Fruit fly (Drosophila melanogaster) whole organism, embryonic: ENCODE measurements around the gene cort.

Source experiments
- Ada2b ChIP-seq: fragments of 200-800 bp; sonication (Bioruptor generic); IDR thresholded peaks from 2 replicates; pipeline ENCODE4 v1.3.6; 2022; ENCODE audit warnings: missing biosample characterization, missing genetic modification characterization
- Atf-2 ChIP-seq: fragments of 200-800 bp; sonication (Bioruptor generic); optimal IDR thresholded peaks from 2 replicates; lab custom pipeline; 2016; ENCODE audit warnings: missing biosample characterization, missing genetic modification characterization
- Atf6 ChIP-seq: fragments of 200-800 bp; sonication (Bioruptor generic); IDR thresholded peaks from 2 replicates; pipeline ENCODE4 v1.3.6; 2022; ENCODE audit warnings: missing biosample characterization, missing genetic modification characterization
- Bgb ChIP-seq: fragments of 200-800 bp; sonication (Bioruptor generic); IDR thresholded peaks from 2 replicates; pipeline ENCODE4 v1.3.6; 2022; ENCODE audit warnings: missing biosample characterization, missing genetic modification characterization; ENCODE audit not compliant: partially characterized antibody
- CG11504 ChIP-seq: fragments of 200-800 bp; sonication (Bioruptor generic); optimal IDR thresholded peaks from 3 replicates; lab custom pipeline; 2019; ENCODE audit warnings: missing biosample characterization, mild to moderate bottlenecking, missing genetic modification characterization, moderate library complexity
- CG12219 ChIP-seq: fragments of 200-800 bp; sonication (Bioruptor generic); optimal IDR thresholded peaks from 3 replicates; lab custom pipeline; 2018; ENCODE audit warnings: missing biosample characterization, mild to moderate bottlenecking, missing genetic modification characterization
- CG12659 ChIP-seq: fragments of 200-800 bp; sonication (Bioruptor generic); optimal IDR thresholded peaks from 3 replicates; lab custom pipeline; 2017; ENCODE audit warnings: mild to moderate bottlenecking, missing biosample characterization, missing genetic modification reagents, missing genetic modification characterization
- CG13624 ChIP-seq: fragments of 200-800 bp; sonication (Bioruptor generic); optimal IDR thresholded peaks from 2 replicates; lab custom pipeline; 2016; ENCODE audit warnings: missing biosample characterization, missing genetic modification characterization
- CG14014 ChIP-seq: fragments of 200-800 bp; sonication (Bioruptor generic); IDR thresholded peaks from 2 replicates; pipeline ENCODE4 v1.3.6; 2022; ENCODE audit warnings: missing biosample characterization, missing genetic modification characterization
- CG14860 ChIP-seq: fragments of 200-800 bp; sonication (Bioruptor generic); IDR thresholded peaks from 3 replicates; pipeline ENCODE4 v1.3.6; 2022; ENCODE audit warnings: missing biosample characterization, missing genetic modification characterization; ENCODE audit not compliant: partially characterized antibody
- CG1529 ChIP-seq: fragments of 200-800 bp; sonication (Bioruptor generic); optimal IDR thresholded peaks from 3 replicates; lab custom pipeline; 2018; ENCODE audit warnings: missing biosample characterization, missing genetic modification characterization
- CG15601 ChIP-seq: fragments of 200-800 bp; sonication (Bioruptor generic); optimal IDR thresholded peaks from 3 replicates; lab custom pipeline; 2019; ENCODE audit warnings: missing biosample characterization, mild to moderate bottlenecking, missing genetic modification characterization, moderate library complexity
- CG16779 ChIP-seq: fragments of 200-800 bp; sonication (Bioruptor generic); IDR thresholded peaks from 2 replicates; pipeline ENCODE4 v1.3.6; 2022; ENCODE audit warnings: missing biosample characterization, missing genetic modification characterization
- CG17328 ChIP-seq: fragments of 200-800 bp; sonication (Bioruptor generic); IDR thresholded peaks from 2 replicates; pipeline ENCODE4 v1.3.6; 2022; ENCODE audit warnings: missing biosample characterization, missing genetic modification characterization
- CG17612 ChIP-seq: fragments of 200-800 bp; sonication (Bioruptor generic); IDR thresholded peaks from 2 replicates; pipeline ENCODE4 v1.3.6; 2022; ENCODE audit warnings: missing biosample characterization, missing genetic modification characterization
- CG2678 ChIP-seq: fragments of 200-800 bp; sonication (Bioruptor generic); optimal IDR thresholded peaks from 3 replicates; lab custom pipeline; 2019; ENCODE audit warnings: missing biosample characterization, mild to moderate bottlenecking, missing genetic modification characterization, moderate library complexity
- CG30431 ChIP-seq: fragments of 200-800 bp; sonication (Bioruptor generic); optimal IDR thresholded peaks from 2 replicates; lab custom pipeline; 2017; ENCODE audit warnings: missing biosample characterization, missing genetic modification characterization
- CG33213 ChIP-seq: fragments of 200-800 bp; sonication (Bioruptor generic); optimal IDR thresholded peaks from 3 replicates; lab custom pipeline; 2016; ENCODE audit warnings: missing biosample characterization, missing genetic modification characterization
- CG9215 ChIP-seq: fragments of 200-800 bp; sonication (Bioruptor generic); IDR thresholded peaks from 2 replicates; pipeline ENCODE4 v1.3.6; 2022; ENCODE audit warnings: missing biosample characterization, missing genetic modification characterization
- Dad ChIP-seq: fragments of 200-800 bp; sonication (Bioruptor generic); optimal IDR thresholded peaks from 3 replicates; lab custom pipeline; 2016; ENCODE audit warnings: missing biosample characterization, missing genetic modification characterization
- Ets97D ChIP-seq: fragments of 200-800 bp; sonication (Bioruptor generic); optimal IDR thresholded peaks from 3 replicates; lab custom pipeline; 2016; ENCODE audit warnings: missing biosample characterization, missing genetic modification characterization
- Fer2 ChIP-seq: fragments of 200-800 bp; sonication (Bioruptor generic); optimal IDR thresholded peaks from 2 replicates; lab custom pipeline; 2018; ENCODE audit warnings: missing biosample characterization, mild to moderate bottlenecking, missing genetic modification characterization, moderate library complexity
- Gsc ChIP-seq: fragments of 200-800 bp; sonication (Bioruptor generic); IDR thresholded peaks from 2 replicates; pipeline ENCODE4 v1.3.6; 2022; ENCODE audit warnings: missing biosample characterization, missing genetic modification characterization
- NC2α ChIP-seq: fragments of 200-800 bp; sonication (Bioruptor generic); optimal IDR thresholded peaks from 2 replicates; lab custom pipeline; 2016; ENCODE audit warnings: missing biosample characterization, missing genetic modification characterization
- PHDP ChIP-seq: fragments of 200-800 bp; sonication (Bioruptor generic); optimal IDR thresholded peaks from 3 replicates; lab custom pipeline; 2018; ENCODE audit warnings: missing biosample characterization, mild to moderate bottlenecking, missing genetic modification characterization, moderate library complexity
- Pdp1 ChIP-seq, 2 experiments: fragments of 200-800 bp; sonication (Bioruptor generic); optimal IDR thresholded peaks; 3 replicates each; lab custom pipeline; 2016; ENCODE audit warnings: missing biosample characterization in 2 of 2, missing genetic modification characterization in 2 of 2, mild to moderate bottlenecking in 1 of 2, moderate library complexity in 1 of 2
- Ssrp ChIP-seq: fragments of 200-800 bp; sonication (Bioruptor generic); optimal IDR thresholded peaks from 2 replicates; lab custom pipeline; 2018; ENCODE audit warnings: missing biosample characterization, mild to moderate bottlenecking, missing genetic modification characterization, moderate library complexity
- abd-A ChIP-seq: fragments of 200-800 bp; sonication (Bioruptor generic); optimal IDR thresholded peaks from 3 replicates; lab custom pipeline; 2019; ENCODE audit warnings: missing biosample characterization, mild to moderate bottlenecking, missing genetic modification characterization, moderate library complexity
- ac ChIP-seq: fragments of 200-800 bp; sonication (Bioruptor generic); optimal IDR thresholded peaks from 3 replicates; lab custom pipeline; 2017; ENCODE audit warnings: missing biosample characterization, mild to moderate bottlenecking, missing genetic modification characterization
- al ChIP-seq: fragments of 200-800 bp; sonication (Bioruptor generic); IDR thresholded peaks from 2 replicates; pipeline ENCODE4 v1.3.6; 2022; ENCODE audit warnings: missing biosample characterization, missing genetic modification characterization
- az2 ChIP-seq: fragments of 200-800 bp; sonication (Bioruptor generic); optimal IDR thresholded peaks from 3 replicates; lab custom pipeline; 2016; ENCODE audit warnings: missing biosample characterization, missing genetic modification characterization
- caup ChIP-seq: fragments of 200-800 bp; sonication (Bioruptor generic); optimal IDR thresholded peaks from 3 replicates; lab custom pipeline; 2017; ENCODE audit warnings: missing biosample characterization, mild to moderate bottlenecking, missing genetic modification characterization, moderate library complexity; ENCODE audit not compliant: severe bottlenecking
- disco-r ChIP-seq: fragments of 200-800 bp; sonication (Bioruptor generic); optimal IDR thresholded peaks from 2 replicates; lab custom pipeline; 2016; ENCODE audit warnings: missing biosample characterization, missing genetic modification characterization
- dmrt99B ChIP-seq: fragments of 200-800 bp; sonication (Bioruptor generic); optimal IDR thresholded peaks from 2 replicates; lab custom pipeline; 2018; ENCODE audit warnings: missing biosample characterization, mild to moderate bottlenecking, missing genetic modification characterization, moderate library complexity
- dysf ChIP-seq: fragments of 200-800 bp; sonication (Bioruptor generic); IDR thresholded peaks from 3 replicates; pipeline ENCODE4 v1.3.6; 2022; ENCODE audit warnings: missing biosample characterization, missing genetic modification characterization
- eve ChIP-seq, 2 experiments: fragments of >200 bp; optimal IDR thresholded peaks; 2 replicates each; lab custom pipeline; 2017; ENCODE audit warnings: missing biosample characterization in 2 of 2, missing genetic modification characterization in 2 of 2
- gcm ChIP-seq: fragments of 200-800 bp; sonication (Bioruptor generic); optimal IDR thresholded peaks from 2 replicates; lab custom pipeline; 2019; ENCODE audit warnings: missing biosample characterization, mild to moderate bottlenecking, missing genetic modification characterization, moderate library complexity
- gfzf ChIP-seq: fragments of 200-800 bp; sonication (Bioruptor generic); optimal IDR thresholded peaks from 2 replicates; lab custom pipeline; 2016; ENCODE audit warnings: missing biosample characterization, mild to moderate bottlenecking, missing genetic modification characterization, moderate library complexity
- kay ChIP-seq: fragments of 200-800 bp; sonication (Bioruptor generic); optimal IDR thresholded peaks from 2 replicates; lab custom pipeline; 2016; ENCODE audit warnings: missing biosample characterization, missing genetic modification characterization
- klu ChIP-seq: fragments of 200-800 bp; sonication (Bioruptor generic); IDR thresholded peaks from 2 replicates; pipeline ENCODE4 v1.3.6; 2022; ENCODE audit warnings: missing biosample characterization, missing genetic modification characterization
- luna ChIP-seq: fragments of 200-800 bp; sonication (Bioruptor generic); optimal IDR thresholded peaks from 2 replicates; lab custom pipeline; 2016; ENCODE audit warnings: missing biosample characterization, missing genetic modification characterization
- nmo ChIP-seq: fragments of 200-800 bp; sonication (Bioruptor generic); optimal IDR thresholded peaks from 2 replicates; lab custom pipeline; 2018; ENCODE audit warnings: missing biosample characterization, mild to moderate bottlenecking, missing genetic modification characterization, moderate library complexity
- peb ChIP-seq: fragments of 200-800 bp; sonication (Bioruptor generic); IDR thresholded peaks from 2 replicates; pipeline ENCODE4 v1.3.6; 2022; ENCODE audit warnings: missing biosample characterization, missing genetic modification characterization
- slp2 ChIP-seq: fragments of 200-800 bp; sonication (Bioruptor generic); optimal IDR thresholded peaks from 2 replicates; lab custom pipeline; 2016; ENCODE audit warnings: missing biosample characterization, missing genetic modification characterization
- sna ChIP-seq: fragments of 200-800 bp; sonication (Bioruptor generic); IDR thresholded peaks from 2 replicates; pipeline ENCODE4 v1.3.6; 2022; ENCODE audit warnings: missing biosample characterization, missing genetic modification characterization; ENCODE audit not compliant: partially characterized antibody
- tio ChIP-seq: fragments of 200-800 bp; sonication (Bioruptor generic); optimal IDR thresholded peaks from 2 replicates; lab custom pipeline; 2017; ENCODE audit warnings: missing biosample characterization, missing genetic modification characterization, inconsistent platforms
- trh ChIP-seq: fragments of 200-800 bp; sonication (Bioruptor generic); optimal IDR thresholded peaks from 2 replicates; lab custom pipeline; 2016; ENCODE audit warnings: missing biosample characterization, missing genetic modification characterization
- unc-4 ChIP-seq: fragments of 200-800 bp; sonication (Bioruptor generic); IDR thresholded peaks from 2 replicates; pipeline ENCODE4 v1.3.6; 2022; ENCODE audit warnings: missing biosample characterization, missing genetic modification characterization; ENCODE audit not compliant: partially characterized antibody
- wor ChIP-seq: fragments of 200-800 bp; sonication (Bioruptor generic); IDR thresholded peaks from 2 replicates; pipeline ENCODE4 v1.3.6; 2022; ENCODE audit warnings: missing biosample characterization, missing genetic modification characterization

cort gene

dm6 chr2L:6647103-6647711 lies 29.2 kb downstream of the cort start (continued):
- TF ChIP-seq peb (GFP tag; lab: Robert Waterston, UW) (peak; percentile 94), NC2α (GFP tag; lab: Kevin White, UChicago) (peak; percentile 98), CG13624 (peak; percentile 98), Atf6 (GFP tag; lab: Robert Waterston, UW) (peak; percentile 98), PHDP (tag; lab: Kevin White, UChicago) (peak; percentile 99), Ssrp (tag; lab: Kevin White, UChicago) (peak; percentile 99), CG9215 (GFP tag; lab: Robert Waterston, UW) (peak; percentile 90), CG30431 (peak; percentile 98), Fer2 (tag; lab: Kevin White, UChicago) (peak; percentile 91), gfzf (GFP tag; lab: Kevin White, UChicago) (peak; percentile 23), dmrt99B (tag; lab: Kevin White, UChicago) (peak; percentile 99), abd-A (tag; lab: Kevin White, UChicago) (peak; percentile 92), kay (peak; percentile 96), Dad (peak; percentile 98), CG17328 (GFP tag; lab: Robert Waterston, UW) (peak; percentile 98), slp2 (GFP tag; lab: Kevin White, UChicago) (peak; percentile 98), CG12219 (peak; percentile 99), CG33213 (peak; percentile 98), CG15601 (tag; lab: Kevin White, UChicago) (peak; percentile 97), caup (peak; percentile 97), wor (GFP tag; lab: Robert Waterston, UW) (peak; percentile 96), CG1529 (peak; percentile 99), Ada2b (GFP tag; lab: Robert Waterston, UW) (peak; percentile 98), klu (GFP tag; lab: Robert Waterston, UW) (peak; percentile 91), az2 (GFP tag; lab: Kevin White, UChicago) (peak; percentile 99), dysf (GFP tag; lab: Robert Waterston, UW) (peak; percentile 98), CG12659 (GFP tag; lab: Kevin White, UChicago) (peak; percentile 98), CG14860 (GFP tag; lab: Robert Waterston, UW) (peak; percentile 57), sna (peak; percentile 59; the same call in 1 of the 2 replicates), trh (GFP tag; lab: Kevin White, UChicago) (peak; percentile 95), unc-4 (no peak), Pdp1 (GFP tag; optimal IDR thresholded peaks at IDR 0.05; lab: Kevin White, UChicago) (peak; percentile 97), tio (peak; percentile 98), CG17612 (GFP tag; lab: Robert Waterston, UW) (peak; percentile 93), CG14014 (GFP tag; lab: Robert Waterston, UW) (peak; percentile 98), Atf-2 (GFP tag; lab: Kevin White, UChicago) (peak; percentile 98), Gsc (GFP tag; lab: Robert Waterston, UW) (peak; percentile 86), eve (GFP tag; optimal IDR thresholded peaks at IDR 0.05; lab: Kevin White, UChicago) (peak in 1 of 2 experiments; percentile 99), Bgb (GFP tag; lab: Robert Waterston, UW) (peak; percentile 52; the same call in 1 of the 2 replicates), al (GFP tag; lab: Robert Waterston, UW) (peak; percentile 92), luna (peak; percentile 93), ac (GFP tag; lab: Kevin White, UChicago) (peak; percentile 98), Ets97D (peak; percentile 94), CG2678 (peak; percentile 99), CG16779 (GFP tag; lab: Robert Waterston, UW) (peak; percentile 93), disco-r (GFP tag; lab: Kevin White, UChicago) (peak; percentile 98), CG11504 (tag; lab: Kevin White, UChicago) (peak; percentile 98), nmo (GFP tag; lab: Kevin White, UChicago) (peak; percentile 98), gcm (GFP tag; lab: Kevin White, UChicago) (peak; percentile 99)
